Fruit fly (Drosophila melanogaster): Measurements from ENCODE around the gene fru.

fru gene

DNA sequence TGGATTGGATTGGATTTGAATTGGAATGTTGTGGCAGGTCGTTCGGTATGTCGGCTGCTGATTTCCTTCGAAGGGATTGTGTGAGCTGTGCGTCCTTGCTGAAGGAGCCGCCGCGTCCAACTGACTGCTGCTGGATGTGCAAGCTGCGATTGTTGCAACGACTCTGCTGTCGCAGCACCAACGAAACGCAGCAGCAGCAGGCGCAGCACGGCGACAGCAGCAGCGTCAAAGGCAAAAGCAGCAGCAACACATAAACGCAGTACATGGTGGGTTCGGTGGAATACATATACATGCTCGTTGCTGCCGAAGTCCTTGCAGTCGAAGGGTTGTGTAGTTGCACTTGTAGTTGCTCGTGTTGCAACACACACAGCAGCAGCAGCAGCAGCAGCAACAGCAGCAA is at the start of gene fru:
Gene fru, minus strand, starts transcription at position 101 of the 400 bp plus-strand sequence.
- TF ChIP-seq CG8478 (optimal IDR thresholded peaks at IDR 0.05) = no peak
- TF ChIP-seq CTCF (optimal IDR thresholded peaks at IDR 0.05) = no peak

DNA sequence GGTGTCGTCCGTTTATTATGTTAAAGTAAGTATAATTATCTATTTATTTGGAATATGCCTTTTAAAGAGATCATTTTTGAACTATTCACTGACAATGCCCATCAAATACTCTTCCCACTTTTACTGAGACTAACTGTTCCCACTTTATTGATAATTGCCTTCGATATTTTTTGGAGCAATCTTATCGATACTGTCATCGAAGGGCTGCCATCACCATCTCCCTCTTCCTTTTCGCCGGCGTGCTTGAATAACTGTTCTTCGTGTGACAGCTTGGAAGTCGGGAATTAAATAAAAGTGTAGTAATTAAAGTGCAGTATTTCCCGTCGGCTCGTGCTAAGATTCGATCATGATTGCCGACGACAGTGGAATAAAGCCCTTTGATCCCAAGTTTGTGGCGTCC is 45.4 kb upstream of the fru start, which contains the start of gene qin:
Gene qin, plus strand, starts transcription at position 274 of the 400 bp plus-strand sequence.
- no peak for TF ChIP-seq CTCF (optimal IDR thresholded peaks at IDR 0.05)
- TF ChIP-seq CG8478 (optimal IDR thresholded peaks at IDR 0.05) = no peak

dm6 chr3R:18585259-18585858 is 40.0 kb upstream of the fru start:
- TF ChIP-seq CG8478 (optimal IDR thresholded peaks at IDR 0.05) (no peak), CTCF (optimal IDR thresholded peaks at IDR 0.05) (no peak)

- TF ChIP-seq CG8478 (optimal IDR thresholded peaks at IDR 0.05) = no peak
- TF ChIP-seq CTCF (optimal IDR thresholded peaks at IDR 0.05) = no peak
Observed at dm6 chr3R:18584546-18584935, 39.2 kb upstream of the fru start.

dm6 chr3R:18583881-18584545 is 38.6 kb upstream of the fru start:
- no peak for TF ChIP-seq CG8478 (optimal IDR thresholded peaks at IDR 0.05)

dm6 chr3R:18582236-18582635 is 36.9 kb upstream of the fru start:
- no peak for TF ChIP-seq CTCF (optimal IDR thresholded peaks at IDR 0.05)
- no peak for TF ChIP-seq CG8478 (optimal IDR thresholded peaks at IDR 0.05)

DNA sequence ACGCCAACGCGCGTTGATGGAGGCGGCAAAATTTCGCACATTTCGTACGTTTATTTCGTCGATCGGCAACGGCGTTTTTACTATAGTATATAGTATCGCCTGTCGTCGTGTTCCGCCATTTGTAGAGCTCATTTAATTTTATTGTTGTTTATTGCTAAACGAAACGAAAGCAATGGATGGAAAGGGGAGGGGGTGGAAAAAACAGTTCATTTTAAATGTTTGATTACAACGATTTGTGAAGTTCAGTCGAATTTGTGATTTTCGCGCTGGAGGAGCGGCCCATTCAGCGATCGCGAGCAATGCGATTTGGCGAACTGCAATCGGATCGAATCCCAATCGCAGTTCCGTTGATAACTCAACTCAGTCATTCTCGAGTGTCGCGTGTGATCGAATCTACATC is 35.6 kb upstream of the fru start:
- no peak for TF ChIP-seq CG8478 (optimal IDR thresholded peaks at IDR 0.05)
- TF ChIP-seq CTCF (optimal IDR thresholded peaks at IDR 0.05) = no peak

dm6 chr3R:18577739-18578417 is 32.5 kb upstream of the fru start:
- no peak for TF ChIP-seq CTCF (optimal IDR thresholded peaks at IDR 0.05)
- no peak for TF ChIP-seq CG8478 (optimal IDR thresholded peaks at IDR 0.05)

DNA sequence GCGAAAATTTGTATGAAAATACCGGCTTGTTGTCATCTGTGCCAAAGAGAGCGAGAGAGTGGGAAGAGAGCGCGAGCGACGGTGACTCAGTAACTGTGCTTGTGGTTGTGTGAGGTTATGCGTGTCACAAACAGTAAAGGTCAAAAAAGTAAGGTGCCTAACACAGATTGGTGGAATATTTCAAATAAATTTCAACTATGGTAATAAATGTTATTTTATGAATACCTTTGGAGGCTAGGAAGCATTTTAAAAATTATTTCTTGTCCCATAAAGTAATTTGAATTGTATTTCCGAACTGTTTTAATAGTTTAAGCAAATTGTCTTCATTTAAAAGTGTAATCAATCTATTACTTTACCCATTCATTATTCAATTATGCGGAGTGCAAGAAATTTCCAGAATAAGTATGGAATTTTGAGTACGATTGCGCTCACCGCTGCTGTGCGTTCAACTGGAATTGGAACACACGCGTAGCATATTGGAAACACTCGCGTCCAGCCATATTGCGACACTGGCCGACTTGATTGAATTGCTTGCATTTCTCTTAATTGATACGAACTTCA is 28.4 kb upstream of the fru start:
- TF ChIP-seq CG8478 (optimal IDR thresholded peaks at IDR 0.05) = no peak
- TF ChIP-seq CTCF (optimal IDR thresholded peaks at IDR 0.05) = no peak

- TF ChIP-seq CTCF (optimal IDR thresholded peaks at IDR 0.05) = no peak
- TF ChIP-seq CG8478 (optimal IDR thresholded peaks at IDR 0.05) = no peak
Observed at dm6 chr3R:18572845-18573490, 27.6 kb upstream of the fru start, which contains the start of the genes CG7694 and fray. Gene CG7694, plus strand, starts transcription at chr3R:18573091. Gene fray, plus strand, starts transcription at chr3R:18573091.

DNA sequence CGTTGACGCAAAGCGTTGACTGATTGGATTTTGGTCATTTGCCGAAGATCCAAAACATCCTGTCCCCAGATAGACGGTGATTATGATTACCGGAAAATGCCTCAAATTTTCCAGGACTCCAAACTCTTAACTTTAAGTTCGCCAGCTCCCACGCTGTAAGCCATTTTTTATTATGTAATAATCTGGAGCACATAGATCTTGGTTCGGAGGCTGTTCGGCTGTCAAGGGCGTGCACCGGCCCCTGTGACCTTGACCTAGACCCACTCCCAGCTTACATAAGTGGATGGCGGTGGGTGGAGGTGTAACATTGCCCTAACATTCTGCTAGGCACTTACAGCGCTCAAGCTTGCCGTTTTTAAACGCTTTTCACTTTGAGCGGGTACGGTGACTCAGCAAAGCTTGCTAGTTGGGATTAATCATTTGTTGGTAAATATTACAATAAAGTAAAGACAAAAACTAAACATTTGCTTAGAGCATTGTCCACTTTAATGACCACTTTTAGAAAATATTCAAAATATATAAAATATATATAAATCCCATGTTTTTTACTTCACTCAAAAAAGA is 26.9 kb upstream of the fru start:
- TF ChIP-seq CG8478 (optimal IDR thresholded peaks at IDR 0.05) = no peak
- TF ChIP-seq CTCF (optimal IDR thresholded peaks at IDR 0.05) = no peak

dm6 chr3R:18565073-18565472 is 19.7 kb upstream of the fru start, which contains the start of the genes CG43210 and hemo:
Gene CG43210, minus strand, starts transcription at chr3R:18565173.
Gene hemo, minus strand, starts transcription at chr3R:18565173.
- TF ChIP-seq CTCF (optimal IDR thresholded peaks at IDR 0.05) (no peak), CG8478 (optimal IDR thresholded peaks at IDR 0.05) (no peak)

DNA sequence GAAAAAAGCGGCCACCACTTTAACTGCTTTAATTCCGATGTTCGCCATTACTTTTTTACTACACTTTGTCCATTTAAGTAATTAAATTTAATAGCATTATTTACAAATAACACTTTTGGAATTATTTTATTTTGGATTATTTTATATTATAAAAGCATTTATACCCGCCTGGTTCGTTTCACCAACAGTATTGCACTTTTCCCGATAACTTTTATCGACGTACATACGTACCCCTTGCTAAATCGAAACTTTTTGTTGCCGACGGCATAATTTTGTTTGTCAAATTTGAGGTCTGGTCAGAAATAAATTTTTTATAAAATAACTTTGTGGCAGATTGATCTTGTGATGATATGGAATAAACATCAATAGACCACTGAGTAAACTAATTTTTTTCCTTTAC is 14.2 kb upstream of the fru start, which contains the start of gene CG7691:
Gene CG7691, plus strand, starts transcription at position 301 of the 400 bp plus-strand sequence.
- TF ChIP-seq CTCF (optimal IDR thresholded peaks at IDR 0.05) = no peak
- TF ChIP-seq CG8478 (optimal IDR thresholded peaks at IDR 0.05) = no peak

dm6 chr3R:18548787-18549186 is 3.4 kb upstream of the fru start:
- TF ChIP-seq CG8478 (optimal IDR thresholded peaks at IDR 0.05) (no peak), CTCF (optimal IDR thresholded peaks at IDR 0.05) (no peak)

dm6 chr3R:18546972-18547371 is 1.6 kb upstream of the fru start:
- TF ChIP-seq CTCF (optimal IDR thresholded peaks at IDR 0.05) (no peak), CG8478 (optimal IDR thresholded peaks at IDR 0.05) (no peak)
